Worm (Caenorhabditis elegans) whole organism, L3 larva: ENCODE measurements around the gene gldi-3.

Source experiments
- ama-1 ChIP-seq: fragments of 150-350 bp; optimal IDR thresholded peaks from 2 replicates; lab custom pipeline; 2018
- ceh-82 ChIP-seq: fragments of 150-350 bp; optimal IDR thresholded peaks from 2 replicates; lab custom pipeline; 2014; ENCODE audit warnings: missing biosample characterization, missing genetic modification characterization
- ceh-9 ChIP-seq: sonication (generic microtip); optimal IDR thresholded peaks from 2 replicates; lab custom pipeline; 2018; ENCODE audit warnings: missing biosample characterization, missing genetic modification characterization
- daf-12 ChIP-seq: fragments of 150-350 bp; optimal IDR thresholded peaks from 2 replicates; lab custom pipeline; 2014; ENCODE audit warnings: missing biosample characterization, missing genetic modification reagents, missing genetic modification characterization
- fkh-2 ChIP-seq: fragments of 150-350 bp; optimal IDR thresholded peaks from 2 replicates; lab custom pipeline; 2014; ENCODE audit warnings: missing biosample characterization, missing genetic modification reagents, missing genetic modification characterization
- fos-1 ChIP-seq: fragments of 150-350 bp; optimal IDR thresholded peaks from 2 replicates; lab custom pipeline; 2014; ENCODE audit warnings: missing biosample characterization, missing genetic modification characterization
- hmg-11 ChIP-seq: sonication (generic microtip); optimal IDR thresholded peaks from 2 replicates; lab custom pipeline; 2016; ENCODE audit warnings: missing genetic modification characterization, missing compliant biosample characterization
- lin-39 ChIP-seq: fragments of 150-350 bp; optimal IDR thresholded peaks from 2 replicates; lab custom pipeline; 2018; ENCODE audit warnings: missing biosample characterization, missing genetic modification reagents, missing genetic modification characterization
- mdl-1 ChIP-seq: fragments of 150-350 bp; optimal IDR thresholded peaks from 2 replicates; lab custom pipeline; 2014; ENCODE audit warnings: missing biosample characterization, missing genetic modification characterization
- mml-1 ChIP-seq: fragments of 150-350 bp; sonication (generic microtip); optimal IDR thresholded peaks from 3 replicates; lab custom pipeline; 2014; ENCODE audit warnings: missing biosample characterization, missing genetic modification characterization
- nfya-1 ChIP-seq: sonication (generic microtip); optimal IDR thresholded peaks from 2 replicates; lab custom pipeline; 2017; ENCODE audit warnings: missing genetic modification characterization, mild to moderate bottlenecking, missing compliant biosample characterization, antibody characterized with exemption, moderate library complexity; ENCODE audit not compliant: insufficient read depth
- nhr-237 ChIP-seq: fragments of 150-350 bp; optimal IDR thresholded peaks from 2 replicates; lab custom pipeline; 2014; ENCODE audit warnings: missing biosample characterization, missing genetic modification characterization
- nhr-25 ChIP-seq: sonication (generic microtip); optimal IDR thresholded peaks from 2 replicates; lab custom pipeline; 2017; ENCODE audit warnings: missing biosample characterization, missing genetic modification characterization
- nhr-67 ChIP-seq: fragments of 150-350 bp; optimal IDR thresholded peaks from 2 replicates; lab custom pipeline; 2014; ENCODE audit warnings: missing biosample characterization, missing genetic modification characterization
- nhr-76 ChIP-seq: fragments of 150-350 bp; sonication (generic microtip); optimal IDR thresholded peaks from 5 replicates; lab custom pipeline; 2014; ENCODE audit warnings: missing biosample characterization, missing genetic modification characterization
- nhr-77 ChIP-seq: fragments of 150-350 bp; optimal IDR thresholded peaks from 2 replicates; lab custom pipeline; 2014; ENCODE audit warnings: missing biosample characterization, missing genetic modification characterization
- pha-4 ChIP-seq: fragments of 150-350 bp; optimal IDR thresholded peaks from 2 replicates; lab custom pipeline; 2014; ENCODE audit warnings: missing biosample characterization, missing genetic modification reagents, missing genetic modification characterization
- pqm-1 ChIP-seq: fragments of 150-350 bp; optimal IDR thresholded peaks from 2 replicates; lab custom pipeline; 2017; ENCODE audit warnings: missing biosample characterization, missing genetic modification characterization, inconsistent platforms
- unc-62 ChIP-seq: fragments of 150-350 bp; sonication (generic microtip); optimal IDR thresholded peaks from 4 replicates; lab custom pipeline; 2014; ENCODE audit warnings: missing biosample characterization, missing genetic modification reagents, missing genetic modification characterization
- ztf-11 ChIP-seq: fragments of 150-350 bp; optimal IDR thresholded peaks from 2 replicates; lab custom pipeline; 2014; ENCODE audit warnings: missing biosample characterization, missing genetic modification characterization

Gene gldi-3

ce11 chrII:9231240-9231639, 48.7 kb downstream of the gldi-3 start, which contains the start of gene gst-13 (continued):
- TF ChIP-seq unc-62 (GFP tag; lab: Kevin White, UChicago), result no peak
- peak; percentile 64 for TF ChIP-seq pha-4 (tag; lab: Kevin White, UChicago)
- no peak for TF ChIP-seq ztf-11
- TF ChIP-seq fos-1, result no peak
- no peak for TF ChIP-seq ama-1 (lab: Kevin White, UChicago)
- TF ChIP-seq ceh-82 (tag; lab: Kevin White, UChicago), result no peak

- TF ChIP-seq pha-4 (tag; lab: Kevin White, UChicago) (no peak), hmg-11 (no peak), nhr-77 (tag; lab: Kevin White, UChicago) (no peak), fos-1 (no peak), nhr-67 (tag; lab: Kevin White, UChicago) (no peak), nhr-76 (tag; lab: Kevin White, UChicago) (no peak), mdl-1 (tag; lab: Kevin White, UChicago) (no peak), lin-39 (tag; lab: Kevin White, UChicago) (no peak), nfya-1 (tag; lab: Kevin White, UChicago) (no peak), ceh-9 (tag; lab: Kevin White, UChicago) (no peak), ceh-82 (tag; lab: Kevin White, UChicago) (no peak), fkh-2 (tag; lab: Kevin White, UChicago) (no peak), nhr-237 (tag; lab: Kevin White, UChicago) (no peak), pqm-1 (tag; lab: Kevin White, UChicago) (no peak), daf-12 (tag; lab: Kevin White, UChicago) (no peak), mml-1 (tag; lab: Kevin White, UChicago) (no peak), nhr-25 (tag; lab: Kevin White, UChicago) (no peak)
- TF ChIP-seq, all 47 proteins: peak for 0
Observed at ce11 chrII:9227134-9227533, 52.8 kb downstream of the gldi-3 start, which contains the start of gene abu-14. TSS of gene abu-14 (minus strand) at chrII:9227214.
